Worm (Caenorhabditis elegans) whole organism, mixed stage, embryonic: Measurements from ENCODE around the gene F21H12.3.

Experiments used
- M03D4.4 ChIP-seq: sonication (generic microtip); optimal IDR thresholded peaks from 2 replicates; lab custom pipeline; 2017; ENCODE audit warnings: mild to moderate bottlenecking, missing genetic modification characterization, missing compliant biosample characterization
- bed-3 ChIP-seq: fragments of 200-800 bp; sonication (Bioruptor generic); optimal IDR thresholded peaks from 3 replicates; lab custom pipeline; 2018; ENCODE audit warnings: mild to moderate bottlenecking, missing genetic modification characterization, moderate library complexity, missing compliant biosample characterization
- blmp-1 ChIP-seq: fragments of 150-350 bp; optimal IDR thresholded peaks from 2 replicates; lab custom pipeline; 2014; ENCODE audit warnings: missing biosample characterization, missing genetic modification characterization
- ceh-39 ChIP-seq: fragments of 150-350 bp; optimal IDR thresholded peaks from 2 replicates; lab custom pipeline; 2014; ENCODE audit warnings: missing biosample characterization, missing genetic modification characterization
- ceh-43 ChIP-seq: fragments of 200-800 bp; sonication (Bioruptor generic); optimal IDR thresholded peaks from 2 replicates; lab custom pipeline; 2018; ENCODE audit warnings: mild to moderate bottlenecking, missing genetic modification characterization, moderate library complexity, missing compliant biosample characterization
- ceh-83 ChIP-seq: fragments of 200-800 bp; sonication (Bioruptor generic); optimal IDR thresholded peaks from 2 replicates; lab custom pipeline; 2018; ENCODE audit warnings: mild to moderate bottlenecking, missing genetic modification characterization, missing compliant biosample characterization
- ces-1 ChIP-seq: fragments of 150-350 bp; optimal IDR thresholded peaks from 2 replicates; lab custom pipeline; 2014; ENCODE audit warnings: missing biosample characterization, missing genetic modification reagents, missing genetic modification characterization
- cnd-1 ChIP-seq: fragments of 200-800 bp; sonication (Bioruptor generic); optimal IDR thresholded peaks from 2 replicates; lab custom pipeline; 2018; ENCODE audit warnings: mild to moderate bottlenecking, missing genetic modification characterization, missing compliant biosample characterization
- drap-1 ChIP-seq: fragments of 200-800 bp; sonication (Bioruptor generic); optimal IDR thresholded peaks from 3 replicates; lab custom pipeline; 2018; ENCODE audit warnings: mild to moderate bottlenecking, missing genetic modification characterization, missing compliant biosample characterization
- elt-1 ChIP-seq: sonication (generic microtip); optimal IDR thresholded peaks from 2 replicates; lab custom pipeline; 2017; ENCODE audit warnings: missing genetic modification characterization, mild to moderate bottlenecking, missing compliant biosample characterization, antibody characterized with exemption, moderate library complexity, borderline replicate concordance; ENCODE audit not compliant: insufficient read depth
- elt-3 ChIP-seq: fragments of 150-350 bp; optimal IDR thresholded peaks from 2 replicates; lab custom pipeline; 2014; ENCODE audit warnings: missing biosample characterization, missing genetic modification characterization
- flh-1 ChIP-seq: fragments of 200-800 bp; sonication (Bioruptor generic); optimal IDR thresholded peaks from 2 replicates; lab custom pipeline; 2018; ENCODE audit warnings: mild to moderate bottlenecking, missing genetic modification characterization, moderate library complexity, missing compliant biosample characterization
- ham-2 ChIP-seq: fragments of 200-800 bp; sonication (Bioruptor generic); optimal IDR thresholded peaks from 2 replicates; lab custom pipeline; 2018; ENCODE audit warnings: mild to moderate bottlenecking, missing genetic modification characterization, missing compliant biosample characterization
- hlh-1 ChIP-seq: fragments of 150-350 bp; optimal IDR thresholded peaks from 2 replicates; lab custom pipeline; 2014; ENCODE audit warnings: missing biosample characterization, missing genetic modification reagents, missing genetic modification characterization
- lin-13 ChIP-seq: fragments of 150-350 bp; optimal IDR thresholded peaks from 2 replicates; lab custom pipeline; 2014; ENCODE audit warnings: missing biosample characterization, missing genetic modification characterization
- lin-32 ChIP-seq: fragments of 200-800 bp; sonication (Bioruptor generic); optimal IDR thresholded peaks from 2 replicates; lab custom pipeline; 2018; ENCODE audit warnings: mild to moderate bottlenecking, missing genetic modification characterization, missing compliant biosample characterization
- lsy-2 ChIP-seq: fragments of 150-350 bp; optimal IDR thresholded peaks from 2 replicates; lab custom pipeline; 2014; ENCODE audit warnings: missing biosample characterization, missing genetic modification characterization
- mab-5 ChIP-seq: fragments of 150-350 bp; optimal IDR thresholded peaks from 2 replicates; lab custom pipeline; 2014; ENCODE audit warnings: missing biosample characterization, missing genetic modification characterization
- mep-1 ChIP-seq: fragments of 150-350 bp; optimal IDR thresholded peaks from 2 replicates; lab custom pipeline; 2017; ENCODE audit warnings: missing biosample characterization, missing genetic modification reagents, missing genetic modification characterization, inconsistent platforms
- mls-2 ChIP-seq: sonication (generic microtip); optimal IDR thresholded peaks from 2 replicates; lab custom pipeline; 2016; ENCODE audit warnings: mild to moderate bottlenecking, missing genetic modification characterization, moderate library complexity, missing compliant biosample characterization
- nhr-12 ChIP-seq: fragments of 150-350 bp; optimal IDR thresholded peaks from 2 replicates; lab custom pipeline; 2014; ENCODE audit warnings: missing biosample characterization, missing genetic modification characterization
- nhr-2 ChIP-seq: fragments of 150-350 bp; optimal IDR thresholded peaks from 2 replicates; lab custom pipeline; 2014; ENCODE audit warnings: missing biosample characterization, missing genetic modification characterization
- nhr-237 ChIP-seq: fragments of 150-350 bp; optimal IDR thresholded peaks from 2 replicates; lab custom pipeline; 2014; ENCODE audit warnings: missing biosample characterization, missing genetic modification characterization
- nhr-28 ChIP-seq: fragments of 150-350 bp; optimal IDR thresholded peaks from 2 replicates; lab custom pipeline; 2014; ENCODE audit warnings: missing biosample characterization, missing genetic modification characterization
- nhr-76 ChIP-seq: sonication (generic microtip); optimal IDR thresholded peaks from 2 replicates; lab custom pipeline; 2017; ENCODE audit warnings: missing biosample characterization, missing genetic modification characterization
- pha-4 ChIP-seq: fragments of 150-350 bp; optimal IDR thresholded peaks from 2 replicates; lab custom pipeline; 2018; ENCODE audit warnings: missing biosample characterization, missing genetic modification reagents, missing genetic modification characterization
- sem-2 ChIP-seq: fragments of 200-800 bp; sonication (Bioruptor generic); optimal IDR thresholded peaks from 2 replicates; lab custom pipeline; 2018; ENCODE audit warnings: mild to moderate bottlenecking, missing genetic modification characterization, missing compliant biosample characterization
- snpc-4 ChIP-seq: fragments of 150-350 bp; optimal IDR thresholded peaks from 2 replicates; lab custom pipeline; 2014; ENCODE audit warnings: missing biosample characterization, missing genetic modification characterization
- sptf-1 ChIP-seq: sonication (generic microtip); optimal IDR thresholded peaks from 2 replicates; lab custom pipeline; 2017; ENCODE audit warnings: mild to moderate bottlenecking, missing genetic modification characterization, moderate library complexity, missing compliant biosample characterization
- tbx-8 ChIP-seq: fragments of 200-800 bp; sonication (Bioruptor generic); optimal IDR thresholded peaks from 2 replicates; lab custom pipeline; 2018; ENCODE audit warnings: mild to moderate bottlenecking, missing genetic modification characterization, moderate library complexity, missing compliant biosample characterization
- unc-120 ChIP-seq: sonication (generic microtip); optimal IDR thresholded peaks from 2 replicates; lab custom pipeline; 2017; ENCODE audit warnings: missing genetic modification characterization, missing compliant biosample characterization; ENCODE audit not compliant: poor library complexity, severe bottlenecking
- unc-39 ChIP-seq: fragments of 150-350 bp; optimal IDR thresholded peaks from 2 replicates; lab custom pipeline; 2014; ENCODE audit warnings: missing biosample characterization, missing genetic modification characterization
- unc-62 ChIP-seq: fragments of 150-350 bp; optimal IDR thresholded peaks from 2 replicates; lab custom pipeline; 2014; ENCODE audit warnings: missing biosample characterization, missing genetic modification reagents, missing genetic modification characterization
- zip-8 ChIP-seq: fragments of 150-350 bp; optimal IDR thresholded peaks from 2 replicates; lab custom pipeline; 2014; ENCODE audit warnings: missing biosample characterization, missing genetic modification characterization
- ztf-11 ChIP-seq: fragments of 150-350 bp; optimal IDR thresholded peaks from 2 replicates; lab custom pipeline; 2014; ENCODE audit warnings: missing biosample characterization, missing genetic modification characterization

Gene F21H12.3

ce11 chrII:6082620-6083019, at the start of gene F21H12.3:
TSS of gene F21H12.3 (plus strand) at chrII:6082920.
- TF ChIP-seq nhr-76 (tag; lab: Kevin White, UChicago) (no peak), snpc-4 (tag; lab: Kevin White, UChicago) (no peak), unc-39 (tag; lab: Kevin White, UChicago) (no peak), mls-2 (tag; lab: Kevin White, UChicago) (no peak)

DNA sequence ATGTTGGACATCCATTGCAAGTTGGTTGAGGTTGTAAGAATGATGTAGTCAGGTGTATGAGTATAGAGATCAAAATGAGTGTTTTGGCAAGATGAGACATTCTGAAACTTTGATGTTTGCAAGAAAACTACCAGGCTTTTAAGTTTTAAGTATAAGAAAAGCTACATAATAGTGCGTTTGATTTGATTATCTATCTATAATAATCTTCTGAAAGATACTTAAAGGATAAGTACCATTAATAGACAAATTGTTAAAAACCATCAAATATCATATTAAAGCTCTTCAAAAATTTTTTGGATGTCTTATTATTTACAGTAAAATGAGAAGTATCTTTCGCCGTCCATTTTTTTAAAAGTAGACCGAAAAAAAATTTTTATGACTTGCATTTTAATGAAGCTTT, 39.6 kb upstream of the F21H12.3 start, which contains the start of gene R12C12.10:
Gene R12C12.10, minus strand, starts transcription at position 101 of the 400 bp plus-strand sequence.
- TF ChIP-seq hlh-1 (tag; lab: Kevin White, UChicago): no peak
- TF ChIP-seq zip-8: no peak
- TF ChIP-seq unc-120: no peak
- TF ChIP-seq ceh-39: no peak
- no peak for TF ChIP-seq nhr-2 (tag; lab: Kevin White, UChicago)
- no peak for TF ChIP-seq ceh-83 (GFP tag; lab: Kevin White, UChicago)
- no peak for TF ChIP-seq mab-5 (tag; lab: Kevin White, UChicago)
- no peak for TF ChIP-seq nhr-12
- TF ChIP-seq cnd-1 (tag; lab: Kevin White, UChicago): no peak
- no peak for TF ChIP-seq ham-2 (GFP tag; lab: Kevin White, UChicago)

DNA sequence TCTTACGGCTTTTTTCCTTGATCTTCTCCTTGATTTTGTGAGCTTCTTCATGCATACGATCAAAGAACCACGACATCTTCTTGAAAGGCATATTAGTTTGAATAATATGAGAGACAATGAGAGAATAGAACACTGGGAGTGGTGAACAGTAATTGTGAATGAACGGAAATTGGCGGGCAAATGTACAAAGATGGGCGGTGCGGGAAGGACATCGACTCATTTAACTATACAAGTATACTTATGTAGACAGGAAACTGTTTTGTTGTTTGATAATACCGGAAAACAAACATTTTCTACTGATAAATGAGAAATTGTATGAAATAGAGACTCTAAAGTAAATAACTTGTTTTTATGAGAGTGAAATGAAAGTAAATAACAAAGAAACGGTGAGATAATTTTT, 37.7 kb upstream of the F21H12.3 start, which contains the start of gene R12C12.5:
Gene R12C12.5, minus strand, starts transcription at position 101 of the 400 bp plus-strand sequence.
- TF ChIP-seq drap-1 (GFP tag; lab: Kevin White, UChicago) (no peak), nhr-2 (tag; lab: Kevin White, UChicago) (no peak), nhr-237 (tag; lab: Kevin White, UChicago) (no peak), zip-8 (no peak), bed-3 (GFP tag; lab: Kevin White, UChicago) (no peak), M03D4.4 (tag; lab: Kevin White, UChicago) (no peak), snpc-4 (tag; lab: Kevin White, UChicago) (no peak)

DNA sequence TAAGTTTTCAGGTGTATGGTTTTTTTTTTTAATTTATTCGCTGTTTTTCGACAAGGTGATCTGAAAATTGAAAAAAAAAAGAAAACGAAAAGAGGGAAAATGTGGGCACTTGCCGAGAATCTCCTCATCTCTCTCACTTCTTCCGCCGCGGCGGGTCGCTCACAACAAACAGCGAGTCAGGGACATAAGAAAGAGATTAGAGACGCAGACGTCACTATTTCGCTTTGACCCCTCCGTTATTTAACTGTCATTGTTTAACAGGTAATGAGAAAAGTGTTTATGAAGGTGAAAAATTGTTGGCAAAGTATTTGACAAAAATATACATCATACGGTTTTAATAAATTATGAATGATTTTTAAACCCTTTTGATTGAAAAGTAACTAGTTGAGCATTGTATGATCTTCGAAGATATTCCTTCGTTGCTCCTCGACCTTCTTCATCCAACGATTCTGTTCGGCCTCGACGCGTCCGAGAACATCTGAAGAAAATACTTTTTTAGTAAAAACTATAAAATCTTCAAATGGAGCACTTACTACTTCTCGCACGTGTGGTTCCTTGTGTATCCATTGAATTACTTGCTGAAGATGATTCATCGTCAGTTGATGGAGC, 36.6 kb upstream of the F21H12.3 start:
- TF ChIP-seq lsy-2: no peak
- TF ChIP-seq elt-3: no peak
- peak; percentile 7 for TF ChIP-seq ces-1
- no peak for TF ChIP-seq ceh-43 (GFP tag; lab: Kevin White, UChicago)
- TF ChIP-seq mab-5 (tag; lab: Kevin White, UChicago): no peak
- no peak for TF ChIP-seq blmp-1 (tag; lab: Kevin White, UChicago)

DNA sequence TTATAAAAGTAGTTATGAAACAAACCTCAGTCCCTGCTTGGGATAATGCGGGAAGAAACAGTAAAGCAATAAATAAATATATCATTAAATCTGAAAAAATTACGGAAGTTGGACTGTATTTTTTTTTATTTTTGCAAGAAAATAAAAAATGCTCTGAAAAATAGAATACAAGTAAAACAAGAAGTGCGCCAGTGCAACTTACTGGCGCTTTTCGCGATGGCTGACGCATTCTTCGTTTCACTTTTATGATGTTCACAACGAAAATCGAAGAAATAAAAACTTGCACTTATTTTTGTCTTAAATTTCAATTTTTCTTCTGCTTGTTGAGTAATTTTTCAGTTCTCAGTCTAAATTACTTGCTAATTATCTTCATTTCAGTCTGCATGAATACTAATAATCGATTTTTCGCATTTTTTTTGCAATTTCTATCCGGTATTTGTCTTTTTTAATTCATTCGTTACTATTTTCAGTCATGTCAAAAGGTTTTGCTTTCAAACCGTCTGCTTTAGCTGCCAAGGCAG, 35.0 kb upstream of the F21H12.3 start, which contains the start of the genes R12C12.6 and ran-5:
Gene R12C12.6, minus strand, starts transcription at position 229 of the 521 bp plus-strand sequence.
Gene ran-5, plus strand, starts transcription at position 471 of the 521 bp plus-strand sequence.
- TF ChIP-seq drap-1 (GFP tag; lab: Kevin White, UChicago) (no peak), tbx-8 (GFP tag; lab: Kevin White, UChicago) (no peak), lin-13 (tag; lab: Kevin White, UChicago) (peak; percentile 78), ceh-83 (GFP tag; lab: Kevin White, UChicago) (no peak), ztf-11 (no peak), pha-4 (peak; percentile 38), bed-3 (GFP tag; lab: Kevin White, UChicago) (no peak), blmp-1 (tag; lab: Kevin White, UChicago) (no peak), M03D4.4 (tag; lab: Kevin White, UChicago) (peak; percentile 67), elt-3 (no peak), ceh-39 (no peak), unc-120 (no peak), unc-39 (tag; lab: Kevin White, UChicago) (no peak), sem-2 (GFP tag; lab: Kevin White, UChicago) (no peak), mls-2 (tag; lab: Kevin White, UChicago) (peak; percentile 47), nhr-2 (tag; lab: Kevin White, UChicago) (no peak), nhr-237 (tag; lab: Kevin White, UChicago) (peak; percentile 46), ham-2 (GFP tag; lab: Kevin White, UChicago) (no peak), nhr-12 (no peak), nhr-76 (tag; lab: Kevin White, UChicago) (no peak), mab-5 (tag; lab: Kevin White, UChicago) (no peak), lin-32 (GFP tag; lab: Kevin White, UChicago) (no peak), sptf-1 (peak; percentile 62), unc-62 (GFP tag; lab: Kevin White, UChicago) (no peak), snpc-4 (tag; lab: Kevin White, UChicago) (no peak), cnd-1 (tag; lab: Kevin White, UChicago) (peak; percentile 3), nhr-28 (no peak), ceh-43 (GFP tag; lab: Kevin White, UChicago) (peak; percentile 22), flh-1 (GFP tag; lab: Kevin White, UChicago) (no peak), mep-1 (peak; percentile 74), lsy-2 (peak; percentile 67), zip-8 (no peak), hlh-1 (tag; lab: Kevin White, UChicago) (no peak), elt-1 (tag; lab: Kevin White, UChicago) (no peak), ces-1 (peak; percentile 41)
